Worm (Caenorhabditis elegans) whole organism, L4/young adult: ENCODE measurements around the gene F55H2.5.

ENCODE experiments used
- W03F9.2 ChIP-seq: fragments of 150-350 bp; optimal IDR thresholded peaks from 2 replicates; lab custom pipeline; 2014; ENCODE audit warnings: missing biosample characterization, missing genetic modification characterization
- dao-5 ChIP-seq: sonication (generic microtip); optimal IDR thresholded peaks from 2 replicates; lab custom pipeline; 2016; ENCODE audit warnings: missing genotype, missing genetic modification characterization, moderate library complexity, missing compliant biosample characterization
- him-1 ChIP-seq: sonication (generic microtip); optimal IDR thresholded peaks from 2 replicates; lab custom pipeline; 2016; ENCODE audit warnings: missing genotype, missing genetic modification reagents, missing genetic modification characterization, missing compliant biosample characterization

- TF ChIP-seq W03F9.2 (tag; lab: Kevin White, UChicago), result no peak
- no peak for TF ChIP-seq dao-5
- TF ChIP-seq him-1 (tag; lab: Kevin White, UChicago), result no peak
Measured at ce11 chrIII:9476564-9476963, 34.7 kb upstream of the F55H2.5 start.
